Worm (Caenorhabditis elegans): Measurements from ENCODE around the gene F54H5.14.

- TF ChIP-seq pha-4 (tag; optimal IDR thresholded peaks at IDR 0.05) (no peak), ama-1 (optimal IDR thresholded peaks at IDR 0.05) (no peak), ZK546.5 (tag; optimal IDR thresholded peaks at IDR 0.05) (no peak), nhr-77 (tag; optimal IDR thresholded peaks at IDR 0.05) (no peak), nhr-12 (tag; optimal IDR thresholded peaks at IDR 0.05) (no peak), ceh-82 (tag; optimal IDR thresholded peaks at IDR 0.05) (no peak), ztf-4 (tag; optimal IDR thresholded peaks at IDR 0.05) (no peak), R02D3.7 (tag; optimal IDR thresholded peaks at IDR 0.05) (no peak)
Measured at ce11 chrII:6619007-6619406, 6.2 kb downstream of the F54H5.14 start.

Data from whole organism, L3 larva.